Fruit fly (Drosophila melanogaster) Kc167 (cell line): ENCODE results near the gene Ir7f.

Source experiments
- Myc ChIP-seq: fragments of >200 bp; optimal IDR thresholded peaks from 2 replicates; lab custom pipeline; 2017; ENCODE audit warnings: missing external identifiers
- Sin3A ChIP-seq: fragments of >200 bp; optimal IDR thresholded peaks from 2 replicates; lab custom pipeline; 2018; ENCODE audit warnings: missing external identifiers
- ttk ChIP-seq: sonication (Bioruptor generic); optimal IDR thresholded peaks from 2 replicates; lab custom pipeline; 2017; ENCODE audit warnings: missing external identifiers

- TF ChIP-seq Sin3A (lab: Kevin White, UChicago), result no peak
- TF ChIP-seq Myc, result no peak
- no peak for TF ChIP-seq ttk (lab: Kevin White, UChicago)
Observed at dm6 chrX:7873172-7873930, 10.5 kb downstream of the Ir7f start, which contains the start of gene dec.
